Worm (Caenorhabditis elegans) whole organism, L1 larva: Measurements from ENCODE around the gene frpr-19.

ENCODE experiments used
- lsy-2 ChIP-seq, 2 experiments: fragments of 150-350 bp; optimal IDR thresholded peaks; 2 replicates each; lab custom pipeline; 2014; ENCODE audit warnings: missing biosample characterization in 2 of 2, missing genetic modification characterization in 2 of 2
- nhr-12 ChIP-seq: sonication (generic microtip); optimal IDR thresholded peaks from 2 replicates; lab custom pipeline; 2017; ENCODE audit warnings: missing biosample characterization, missing genetic modification characterization
- skn-1 ChIP-seq: fragments of 150-350 bp; optimal IDR thresholded peaks from 2 replicates; lab custom pipeline; 2014; ENCODE audit warnings: missing biosample characterization, missing genetic modification characterization
- sox-4 ChIP-seq: sonication (generic microtip); optimal IDR thresholded peaks from 2 replicates; lab custom pipeline; 2016; ENCODE audit warnings: missing genetic modification characterization, missing compliant biosample characterization
- sptf-1 ChIP-seq: fragments of 150-350 bp; optimal IDR thresholded peaks from 2 replicates; lab custom pipeline; 2014; ENCODE audit warnings: missing biosample characterization, missing genetic modification characterization

- TF ChIP-seq lsy-2 (tag; optimal IDR thresholded peaks at IDR 0.05; lab: Kevin White, UChicago) (no peak), nhr-12 (no peak), sptf-1 (no peak), sox-4 (tag; lab: Kevin White, UChicago) (no peak), skn-1 (tag; lab: Kevin White, UChicago) (no peak)
Observed at ce11 chrIV:1768288-1768687, 13.2 kb downstream of the frpr-19 start, which contains the start of gene col-108.
